Worm (Caenorhabditis elegans) whole organism, L4 larva: ENCODE measurements around the gene Y62E10A.19.
"Not testable (repeated sequence)": the region's sequence is repeated elsewhere in the genome, so short reads cannot be mapped to it uniquely, and the experiment has no call there.

Experiments used
- D1046.2 ChIP-seq: fragments of 200-800 bp; sonication (Bioruptor generic); IDR thresholded peaks from 2 replicates; pipeline ENCODE4 v1.3.6; 2022; ENCODE audit warnings: missing genetic modification characterization, missing compliant biosample characterization
- F37D6.2 ChIP-seq: sonication (generic microtip); optimal IDR thresholded peaks from 2 replicates; lab custom pipeline; 2016; ENCODE audit warnings: mild to moderate bottlenecking, missing genetic modification characterization, missing compliant biosample characterization
- R02D3.7 ChIP-seq: fragments of 150-350 bp; sonication (generic microtip); optimal IDR thresholded peaks from 3 replicates; lab custom pipeline; 2014; ENCODE audit warnings: missing biosample characterization, missing genetic modification characterization
- daf-19 ChIP-seq: fragments of 200-800 bp; sonication (Bioruptor generic); conservative IDR thresholded peaks from 2 replicates; pipeline ENCODE4 v1.3.6; 2022; ENCODE audit warnings: missing genetic modification characterization, missing compliant biosample characterization
- dmd-9 ChIP-seq: fragments of 200-800 bp; sonication (Bioruptor generic); IDR thresholded peaks from 2 replicates; pipeline ENCODE4 v1.3.6; 2022; ENCODE audit warnings: missing genetic modification reagents, missing genetic modification characterization, missing compliant biosample characterization
- fos-1 ChIP-seq: fragments of 150-350 bp; optimal IDR thresholded peaks from 2 replicates; lab custom pipeline; 2014; ENCODE audit warnings: missing biosample characterization, missing genetic modification characterization
- lin-15B ChIP-seq: fragments of 150-350 bp; sonication (generic microtip); optimal IDR thresholded peaks from 3 replicates; lab custom pipeline; 2014; ENCODE audit warnings: missing biosample characterization, missing genetic modification characterization
- mdl-1 ChIP-seq, 2 experiments: fragments of 150-350 bp in 1 of 2; sonication (generic microtip) in 1 of 2; optimal IDR thresholded peaks; 2 replicates each; lab custom pipeline; 2014 to 2017; ENCODE audit warnings: missing biosample characterization in 2 of 2, missing genetic modification characterization in 2 of 2
- pqm-1 ChIP-seq: sonication (generic microtip); optimal IDR thresholded peaks from 2 replicates; lab custom pipeline; 2017; ENCODE audit warnings: missing biosample characterization, missing genetic modification characterization
- skn-1 ChIP-seq: fragments of 150-350 bp; optimal IDR thresholded peaks from 2 replicates; lab custom pipeline; 2014; ENCODE audit warnings: missing biosample characterization, missing genetic modification characterization
- snpc-4 ChIP-seq: fragments of 150-350 bp; optimal IDR thresholded peaks from 2 replicates; lab custom pipeline; 2014; ENCODE audit warnings: missing biosample characterization, missing genetic modification characterization
- unc-62 ChIP-seq, 3 experiments: fragments of 150-350 bp in 1 of 3; sonication (generic microtip); optimal IDR thresholded peaks in 2 of 3; peaks in 1 of 3; 1 replicate in 1 of 3; 2 replicates in 2 of 3; lab custom pipeline; 2014 to 2017; ENCODE audit warnings: missing biosample characterization in 3 of 3, missing genetic modification characterization in 3 of 3, missing genetic modification reagents in 3 of 3, missing genotype in 1 of 3
- vab-7 ChIP-seq: fragments of 200-800 bp; sonication (Bioruptor generic); IDR thresholded peaks from 2 replicates; pipeline ENCODE4 v1.3.6; 2022; ENCODE audit warnings: missing genetic modification reagents, missing genetic modification characterization, missing compliant biosample characterization
- ztf-11 ChIP-seq: fragments of 150-350 bp; optimal IDR thresholded peaks from 2 replicates; lab custom pipeline; 2014; ENCODE audit warnings: missing biosample characterization, missing genetic modification characterization

- not testable (repeated sequence) for TF ChIP-seq lin-15B (tag; lab: Kevin White, UChicago); unc-62 (GFP tag; optimal IDR thresholded peaks at IDR 0.05 in 1 of 2; lab: Kevin White, UChicago); unc-62 (tag; optimal IDR thresholded peaks at IDR 0.05; lab: Kevin White, UChicago); dmd-9 (GFP tag; lab: Robert Waterston, UW); fos-1 (tag; lab: Kevin White, UChicago); mdl-1 (tag; optimal IDR thresholded peaks at IDR 0.05; lab: Kevin White, UChicago); ztf-11 (tag; lab: Kevin White, UChicago); skn-1; daf-19 (GFP tag; lab: Robert Waterston, UW); snpc-4 (tag; lab: Kevin White, UChicago); R02D3.7; F37D6.2; pqm-1
- TF ChIP-seq vab-7 (GFP tag; lab: Robert Waterston, UW) (peak; percentile 47; the same call in 1 of the 2 replicates), D1046.2 (GFP tag; lab: Robert Waterston, UW) (peak; percentile 79; the same call in 1 of the 2 replicates)
Measured at ce11 chrIV:13430137-13430536, 22.0 kb upstream of the Y62E10A.19 start.
